Fruit fly (Drosophila melanogaster): ENCODE data around the gene CG13950.

Gene CG13950

dm6 chr2L:847189-847987 is 12.6 kb upstream of the CG13950 start (continued):
- TF ChIP-seq CG10565 (GFP tag; optimal IDR thresholded peaks at IDR 0.05): no peak
- no peak for TF ChIP-seq CG7745 (tag; optimal IDR thresholded peaks at IDR 0.05)
- no peak for TF ChIP-seq tin (GFP tag; optimal IDR thresholded peaks at IDR 0.05)
- no peak for TF ChIP-seq peb (GFP tag; IDR thresholded peaks at IDR 0.05)
- no peak for TF ChIP-seq unpg (GFP tag; optimal IDR thresholded peaks at IDR 0.05)
- TF ChIP-seq hkb (optimal IDR thresholded peaks at IDR 0.05): no peak
- TF ChIP-seq hkb (GFP tag; IDR thresholded peaks at IDR 0.05): no peak
- no peak for TF ChIP-seq Ravus (GFP tag; IDR thresholded peaks at IDR 0.05)
- TF ChIP-seq CG14667 (GFP tag; IDR thresholded peaks at IDR 0.05): no peak
- TF ChIP-seq CG32532 (GFP tag; IDR thresholded peaks at IDR 0.05): no peak
- TF ChIP-seq CG17385 (GFP tag; optimal IDR thresholded peaks at IDR 0.05): no peak
- TF ChIP-seq CG11695 (GFP tag; IDR thresholded peaks at IDR 0.05): no peak
- peak; percentile 42; the same call in 1 of the 2 replicates for TF ChIP-seq CG31441 (GFP tag; IDR thresholded peaks at IDR 0.05)
- no peak for TF ChIP-seq CG17186 (GFP tag; optimal IDR thresholded peaks at IDR 0.05)
- TF ChIP-seq btn (GFP tag; optimal IDR thresholded peaks at IDR 0.05): no peak
- TF ChIP-seq Rx (GFP tag; IDR thresholded peaks at IDR 0.05): no peak
- TF ChIP-seq sr (GFP tag; IDR thresholded peaks at IDR 0.05): no peak
- TF ChIP-seq Doc2 (GFP tag; IDR thresholded peaks at IDR 0.05): no peak
- TF ChIP-seq CG4617 (GFP tag; optimal IDR thresholded peaks at IDR 0.05; ENCODE audit: borderline replicate concordance): no peak
- no peak for TF ChIP-seq HHEX (GFP tag; optimal IDR thresholded peaks at IDR 0.05)
- TF ChIP-seq CG11456 (GFP tag; IDR thresholded peaks at IDR 0.05): no peak
- TF ChIP-seq chinmo (GFP tag; IDR thresholded peaks at IDR 0.05; ENCODE audit: partially characterized antibody): 0 out of 4 replicates have a peak, but pooled peaks have one; percentile 10
- TF ChIP-seq Dp (GFP tag; optimal IDR thresholded peaks at IDR 0.05): no peak
- no peak for TF ChIP-seq Bgb (GFP tag; IDR thresholded peaks at IDR 0.05; ENCODE audit: partially characterized antibody)
- no peak for TF ChIP-seq dmrt11E (tag; optimal IDR thresholded peaks at IDR 0.05)
- TF ChIP-seq sisA (GFP tag; IDR thresholded peaks at IDR 0.05): no peak
- TF ChIP-seq z (GFP tag; IDR thresholded peaks at IDR 0.05): no peak
- TF ChIP-seq CG15011 (GFP tag; optimal IDR thresholded peaks at IDR 0.05): no peak
- TF ChIP-seq eyg (GFP tag; optimal IDR thresholded peaks at IDR 0.05): no peak
- TF ChIP-seq CG17829 (tag; optimal IDR thresholded peaks at IDR 0.05): no peak
- TF ChIP-seq Chrac-16 (GFP tag; optimal IDR thresholded peaks at IDR 0.05): no peak
- TF ChIP-seq CG18262 (tag; optimal IDR thresholded peaks at IDR 0.05): peak; percentile 55
- TF ChIP-seq knrl (GFP tag; IDR thresholded peaks at IDR 0.05; ENCODE audit: partially characterized antibody): no peak
- no peak for TF ChIP-seq pum (GFP tag; optimal IDR thresholded peaks at IDR 0.05)
- TF ChIP-seq CG34376 (GFP tag; optimal IDR thresholded peaks at IDR 0.05): no peak
- TF ChIP-seq HLH3B (GFP tag; IDR thresholded peaks at IDR 0.05): no peak
- TF ChIP-seq CG12391 (tag; optimal IDR thresholded peaks at IDR 0.05): no peak
- no peak for TF ChIP-seq Med (GFP tag)
- no peak for TF ChIP-seq ewg (GFP tag; optimal IDR thresholded peaks at IDR 0.05)
- TF ChIP-seq MTF-1 (GFP tag; optimal IDR thresholded peaks at IDR 0.05; ENCODE audit: borderline replicate concordance): no peak
- TF ChIP-seq CG1792 (GFP tag; optimal IDR thresholded peaks at IDR 0.05): no peak
- TF ChIP-seq Hey (tag; optimal IDR thresholded peaks at IDR 0.05): no peak
- TF ChIP-seq Meics (GFP tag; optimal IDR thresholded peaks at IDR 0.05): peak; percentile 21
- no peak for TF ChIP-seq CG34224 (GFP tag; IDR thresholded peaks at IDR 0.05; ENCODE audit: partially characterized antibody)
- TF ChIP-seq Dip2 (GFP tag; IDR thresholded peaks at IDR 0.05): no peak
- no peak for TF ChIP-seq dimm (GFP tag; IDR thresholded peaks at IDR 0.05)
- TF ChIP-seq h (optimal IDR thresholded peaks at IDR 0.05): no peak
- TF ChIP-seq CG16863 (GFP tag; optimal IDR thresholded peaks at IDR 0.05): no peak
- no peak for TF ChIP-seq BEAF-32 (GFP tag; optimal IDR thresholded peaks at IDR 0.05)
- TF ChIP-seq lbe (GFP tag; optimal IDR thresholded peaks at IDR 0.05): peak; percentile 15
- TF ChIP-seq row (GFP tag; IDR thresholded peaks at IDR 0.05): no peak

All from whole organism, embryonic.